Worm (Caenorhabditis elegans): Measurements from ENCODE around the gene ZK1086.3.
A peak's percentile ranks its signal among the peaks of the same experiment; 100 is the strongest.

DNA sequence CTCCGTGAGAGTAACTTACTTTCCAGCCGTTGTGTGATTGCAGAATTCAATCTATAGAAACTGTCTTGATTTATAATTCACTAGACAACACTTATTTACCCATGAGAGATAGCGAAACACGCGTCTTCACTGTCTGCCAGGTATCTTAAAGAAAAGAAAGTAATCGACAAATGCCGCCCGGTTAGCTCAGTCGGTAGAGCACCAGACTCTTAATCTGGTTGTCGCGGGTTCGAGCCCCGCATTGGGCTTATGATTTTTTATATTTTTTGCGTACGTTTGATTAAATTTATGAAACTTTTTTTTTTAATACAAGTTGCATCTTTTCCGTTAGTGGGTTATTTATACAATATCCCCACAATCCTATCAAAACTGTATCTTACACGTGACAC lies 8.6 kb upstream of the ZK1086.3 start:
- TF ChIP-seq lag-1 (GFP tag; IDR thresholded peaks at IDR 0.05): no peak
- peak; percentile 74 for TF ChIP-seq him-1 (tag; optimal IDR thresholded peaks at IDR 0.05)
- no peak for TF ChIP-seq unc-62 (GFP tag; optimal IDR thresholded peaks at IDR 0.05)
- TF ChIP-seq ama-1 (optimal IDR thresholded peaks at IDR 0.05): no peak
- TF ChIP-seq ama-1 (GFP tag; optimal IDR thresholded peaks at IDR 0.05): no peak
- TF ChIP-seq F23B12.7 (tag; optimal IDR thresholded peaks at IDR 0.05; ENCODE audit: insufficient read depth): peak; percentile 36
- no peak for TF ChIP-seq madf-3 (GFP tag; IDR thresholded peaks at IDR 0.05)
- no peak for TF ChIP-seq hmg-20 (GFP tag; IDR thresholded peaks at IDR 0.05)
- peak; percentile 54; the same call in 1 of the 2 replicates for TF ChIP-seq Y56A3A.18 (GFP tag; IDR thresholded peaks at IDR 0.05)
- no peak for TF ChIP-seq nfyb-1 (GFP tag; IDR thresholded peaks at IDR 0.05)
- no peak for TF ChIP-seq hlh-12 (tag; optimal IDR thresholded peaks at IDR 0.05)
- no peak for TF ChIP-seq nfya-1 (tag; optimal IDR thresholded peaks at IDR 0.05; ENCODE audit: borderline replicate concordance, insufficient read depth)
- no peak for TF ChIP-seq unc-130 (GFP tag; optimal IDR thresholded peaks at IDR 0.05)
- peak; percentile 74 for TF ChIP-seq rpc-1 (optimal IDR thresholded peaks at IDR 0.05)
- peak; percentile 75 for TF ChIP-seq rpc-1 (tag; optimal IDR thresholded peaks at IDR 0.05)

Data from whole organism, young adult.